Worm (Caenorhabditis elegans) whole organism, L4/young adult: Measurements from ENCODE around the gene memi-2.

Source experiments
- W03F9.2 ChIP-seq: fragments of 150-350 bp; optimal IDR thresholded peaks from 2 replicates; lab custom pipeline; 2014; ENCODE audit warnings: missing biosample characterization, missing genetic modification characterization
- dao-5 ChIP-seq: sonication (generic microtip); optimal IDR thresholded peaks from 2 replicates; lab custom pipeline; 2016; ENCODE audit warnings: missing genotype, missing genetic modification characterization, moderate library complexity, missing compliant biosample characterization
- him-1 ChIP-seq: sonication (generic microtip); optimal IDR thresholded peaks from 2 replicates; lab custom pipeline; 2016; ENCODE audit warnings: missing genotype, missing genetic modification reagents, missing genetic modification characterization, missing compliant biosample characterization

ce11 chrIV:13364869-13365268, 35.4 kb downstream of the memi-2 start, which contains the start of gene srsx-25:
- TF ChIP-seq him-1 (tag; lab: Kevin White, UChicago), result no peak
- no peak for TF ChIP-seq W03F9.2 (tag; lab: Kevin White, UChicago)
- TF ChIP-seq dao-5, result no peak
